Fruit fly (Drosophila melanogaster) whole organism: ENCODE measurements around the gene CG31817.

Source experiments
- CG8478 ChIP-seq: fragments of >200 bp; optimal IDR thresholded peaks from 2 replicates; lab custom pipeline; 2018; ENCODE audit warnings: inconsistent platforms
- Dll ChIP-seq: fragments of >200 bp; optimal IDR thresholded peaks from 2 replicates; lab custom pipeline; 2017
- EcR ChIP-seq, 2 experiments: fragments of >200 bp; optimal IDR thresholded peaks; 2 replicates each; lab custom pipeline; 2017; ENCODE audit warnings: missing biosample characterization in 2 of 2, missing genetic modification characterization in 2 of 2, missing genetic modification reagents in 2 of 2
- psq ChIP-seq: fragments of >200 bp; optimal IDR thresholded peaks from 2 replicates; lab custom pipeline; 2017
- usp ChIP-seq: fragments of >200 bp; optimal IDR thresholded peaks from 2 replicates; lab custom pipeline; 2017; ENCODE audit warnings: missing biosample characterization, missing genetic modification characterization, mixed read lengths

dm6 chr2L:16315844-16316243 is 21.8 kb downstream of the CG31817 start:
- TF ChIP-seq EcR (GFP tag; optimal IDR thresholded peaks at IDR 0.05; lab: Kevin White, UChicago) (no peak), Dll (no peak), CG8478 (no peak), psq (lab: Kevin White, UChicago) (no peak), usp (GFP tag; lab: Kevin White, UChicago) (no peak)
